Worm (Caenorhabditis elegans) whole organism, L2 larva: ENCODE measurements around the gene chca-1.
"Not testable (repeated sequence)": the region's sequence is repeated elsewhere in the genome, so short reads cannot be mapped to it uniquely, and the experiment has no call there.

ENCODE experiments used
- C34F6.9 ChIP-seq: fragments of 150-350 bp; optimal IDR thresholded peaks from 2 replicates; lab custom pipeline; 2014; ENCODE audit warnings: missing biosample characterization, missing genetic modification characterization
- F13H6.1 ChIP-seq: sonication (generic microtip); optimal IDR thresholded peaks from 2 replicates; lab custom pipeline; 2016; ENCODE audit warnings: missing genetic modification characterization, missing compliant biosample characterization
- R02D3.7 ChIP-seq: fragments of 150-350 bp; optimal IDR thresholded peaks from 2 replicates; lab custom pipeline; 2014; ENCODE audit warnings: missing biosample characterization, missing genetic modification characterization
- ZK546.5 ChIP-seq: sonication (generic microtip); optimal IDR thresholded peaks from 2 replicates; lab custom pipeline; 2017; ENCODE audit warnings: missing biosample characterization, missing genetic modification characterization
- alr-1 ChIP-seq: fragments of 150-350 bp; optimal IDR thresholded peaks from 2 replicates; lab custom pipeline; 2014; ENCODE audit warnings: missing biosample characterization, missing genetic modification characterization
- ama-1 ChIP-seq: fragments of 150-350 bp; optimal IDR thresholded peaks from 2 replicates; lab custom pipeline; 2018; ENCODE audit warnings: inconsistent platforms
- blmp-1 ChIP-seq: sonication (generic microtip); optimal IDR thresholded peaks from 2 replicates; lab custom pipeline; 2017; ENCODE audit warnings: missing genetic modification characterization, mild to moderate bottlenecking, missing compliant biosample characterization, antibody characterized with exemption, moderate library complexity; ENCODE audit not compliant: insufficient read depth
- ceh-16 ChIP-seq: fragments of 150-350 bp; optimal IDR thresholded peaks from 2 replicates; lab custom pipeline; 2014; ENCODE audit warnings: missing biosample characterization, missing genetic modification characterization
- crh-2 ChIP-seq: sonication (generic microtip); optimal IDR thresholded peaks from 2 replicates; lab custom pipeline; 2017; ENCODE audit warnings: missing biosample characterization, missing genetic modification characterization
- egl-27 ChIP-seq: sonication (generic microtip); optimal IDR thresholded peaks from 3 replicates; lab custom pipeline; 2017; ENCODE audit warnings: missing biosample characterization, missing genetic modification reagents, missing genetic modification characterization
- elt-1 ChIP-seq: fragments of 150-350 bp; optimal IDR thresholded peaks from 2 replicates; lab custom pipeline; 2014; ENCODE audit warnings: missing biosample characterization, missing genetic modification characterization
- gmeb-1 ChIP-seq: fragments of 150-350 bp; optimal IDR thresholded peaks from 2 replicates; lab custom pipeline; 2014; ENCODE audit warnings: missing biosample characterization, missing genetic modification characterization
- lin-13 ChIP-seq: fragments of 150-350 bp; optimal IDR thresholded peaks from 2 replicates; lab custom pipeline; 2014; ENCODE audit warnings: missing biosample characterization, missing genetic modification reagents, missing genetic modification characterization
- lin-39 ChIP-seq: fragments of 150-350 bp; optimal IDR thresholded peaks from 2 replicates; lab custom pipeline; 2014; ENCODE audit warnings: missing biosample characterization, missing genetic modification reagents, missing genetic modification characterization
- lsy-2 ChIP-seq, 2 experiments: fragments of 150-350 bp in 1 of 2; sonication (generic microtip) in 1 of 2; optimal IDR thresholded peaks; 2 replicates each; lab custom pipeline; 2014 to 2017; ENCODE audit warnings: missing biosample characterization in 2 of 2, missing genetic modification characterization in 2 of 2
- mdl-1 ChIP-seq, 2 experiments: fragments of 150-350 bp in 1 of 2; sonication (generic microtip) in 1 of 2; optimal IDR thresholded peaks; 2 replicates each; lab custom pipeline; 2017; ENCODE audit warnings: missing biosample characterization in 2 of 2, missing genetic modification characterization in 2 of 2
- nhr-10 ChIP-seq: sonication (generic microtip); optimal IDR thresholded peaks from 2 replicates; lab custom pipeline; 2017; ENCODE audit warnings: missing biosample characterization, missing genetic modification characterization
- nhr-12 ChIP-seq: fragments of 150-350 bp; optimal IDR thresholded peaks from 2 replicates; lab custom pipeline; 2014; ENCODE audit warnings: missing biosample characterization, missing genetic modification characterization
- nhr-129 ChIP-seq: fragments of 150-350 bp; optimal IDR thresholded peaks from 2 replicates; lab custom pipeline; 2014; ENCODE audit warnings: missing biosample characterization, missing genetic modification characterization
- nhr-21 ChIP-seq: fragments of 150-350 bp; optimal IDR thresholded peaks from 2 replicates; lab custom pipeline; 2014; ENCODE audit warnings: missing biosample characterization, missing genetic modification characterization
- nhr-23 ChIP-seq: fragments of 150-350 bp; optimal IDR thresholded peaks from 2 replicates; lab custom pipeline; 2014; ENCODE audit warnings: missing biosample characterization, missing genetic modification reagents, missing genetic modification characterization
- nhr-25 ChIP-seq: fragments of 150-350 bp; sonication (generic microtip); optimal IDR thresholded peaks from 3 replicates; lab custom pipeline; 2014; ENCODE audit warnings: missing biosample characterization, missing genetic modification characterization
- nhr-6 ChIP-seq: fragments of 150-350 bp; optimal IDR thresholded peaks from 2 replicates; lab custom pipeline; 2014; ENCODE audit warnings: missing biosample characterization, missing genetic modification characterization
- nhr-77 ChIP-seq: fragments of 150-350 bp; optimal IDR thresholded peaks from 2 replicates; lab custom pipeline; 2014; ENCODE audit warnings: missing biosample characterization, missing genetic modification characterization
- sem-4 ChIP-seq: fragments of 150-350 bp; optimal IDR thresholded peaks from 2 replicates; lab custom pipeline; 2014; ENCODE audit warnings: missing biosample characterization, missing genetic modification reagents, missing genetic modification characterization
- sma-9 ChIP-seq, 2 experiments: fragments of 150-350 bp in 1 of 2; sonication (generic microtip) in 1 of 2; optimal IDR thresholded peaks; 2 replicates each; lab custom pipeline; 2014 to 2016; ENCODE audit warnings: missing genetic modification characterization in 2 of 2, mild to moderate bottlenecking in 1 of 2, missing biosample characterization in 1 of 2, missing compliant biosample characterization in 1 of 2, missing genetic modification reagents in 1 of 2, moderate library complexity in 1 of 2
- unc-39 ChIP-seq: fragments of 150-350 bp; optimal IDR thresholded peaks from 2 replicates; lab custom pipeline; 2014; ENCODE audit warnings: missing biosample characterization, missing genetic modification characterization
- unc-55 ChIP-seq: fragments of 150-350 bp; sonication (generic microtip); optimal IDR thresholded peaks from 3 replicates; lab custom pipeline; 2014; ENCODE audit warnings: missing biosample characterization, missing genetic modification reagents, missing genetic modification characterization
- unc-62 ChIP-seq: fragments of 150-350 bp; optimal IDR thresholded peaks from 2 replicates; lab custom pipeline; 2014; ENCODE audit warnings: missing biosample characterization, missing genetic modification reagents, missing genetic modification characterization
- zag-1 ChIP-seq: fragments of 150-350 bp; optimal IDR thresholded peaks from 2 replicates; lab custom pipeline; 2014; ENCODE audit warnings: missing biosample characterization, missing genetic modification characterization
- ztf-11 ChIP-seq: sonication (generic microtip); optimal IDR thresholded peaks from 2 replicates; lab custom pipeline; 2017; ENCODE audit warnings: missing biosample characterization, missing genetic modification characterization
- ztf-4 ChIP-seq: fragments of 150-350 bp; optimal IDR thresholded peaks from 2 replicates; lab custom pipeline; 2014; ENCODE audit warnings: missing biosample characterization, missing genetic modification characterization

The chca-1 gene

ce11 chrIV:9688715-9689114, 37.5 kb downstream of the chca-1 start, which contains the start of gene msp-76:
TSS of gene msp-76 (plus strand) at chrIV:9689015.
- not testable (repeated sequence) for TF ChIP-seq unc-55 (GFP tag; lab: Kevin White, UChicago); gmeb-1 (tag; lab: Kevin White, UChicago); nhr-6 (tag; lab: Kevin White, UChicago)

ce11 chrIV:9690644-9691043, 39.5 kb downstream of the chca-1 start, which contains the start of gene sdz-36:
TSS of gene sdz-36 (plus strand) at chrIV:9690944.
- TF ChIP-seq unc-62 = no peak
- TF ChIP-seq R02D3.7 (tag; lab: Kevin White, UChicago) = no peak
- TF ChIP-seq nhr-21 (tag; lab: Kevin White, UChicago) = no peak
- no peak for TF ChIP-seq nhr-12
- TF ChIP-seq C34F6.9 (tag; lab: Kevin White, UChicago) = no peak

- no peak for TF ChIP-seq lin-13 (GFP tag; lab: Kevin White, UChicago)
These were observed 41.7 kb downstream of the chca-1 start, which contains the start of gene twk-9 for ce11 chrIV:9692874-9693273. TSS of gene twk-9 (plus strand) at chrIV:9693174.

ce11 chrIV:9696513-9696912, 45.3 kb downstream of the chca-1 start:
- TF ChIP-seq nhr-25 (tag; lab: Kevin White, UChicago) = no peak
- no peak for TF ChIP-seq nhr-10 (tag; lab: Kevin White, UChicago)
- no peak for TF ChIP-seq nhr-23 (tag; lab: Kevin White, UChicago)
- no peak for TF ChIP-seq ztf-11
- no peak for TF ChIP-seq elt-1 (tag; lab: Kevin White, UChicago)
- no peak for TF ChIP-seq F13H6.1 (tag; lab: Kevin White, UChicago)
- TF ChIP-seq zag-1 (tag; lab: Kevin White, UChicago) = no peak
- no peak for TF ChIP-seq lin-39 (tag; lab: Kevin White, UChicago)
- no peak for TF ChIP-seq unc-55 (GFP tag; lab: Kevin White, UChicago)
- no peak for TF ChIP-seq nhr-12
- no peak for TF ChIP-seq ceh-16 (tag; lab: Kevin White, UChicago)
- TF ChIP-seq egl-27 (tag; lab: Kevin White, UChicago) = no peak
- TF ChIP-seq nhr-129 (tag; lab: Kevin White, UChicago) = no peak
- no peak for TF ChIP-seq lsy-2 (tag; optimal IDR thresholded peaks at IDR 0.05; lab: Kevin White, UChicago)
- no peak for TF ChIP-seq mdl-1 (tag; optimal IDR thresholded peaks at IDR 0.05; lab: Kevin White, UChicago)
- no peak for TF ChIP-seq lin-13 (GFP tag; lab: Kevin White, UChicago)
- TF ChIP-seq ama-1 (lab: Kevin White, UChicago) = no peak

ce11 chrIV:9697869-9698268, 46.7 kb downstream of the chca-1 start:
- no peak for TF ChIP-seq gmeb-1 (tag; lab: Kevin White, UChicago)
- no peak for TF ChIP-seq sem-4
- no peak for TF ChIP-seq nhr-12
- TF ChIP-seq crh-2 = no peak
- TF ChIP-seq blmp-1 (tag; lab: Kevin White, UChicago) = no peak
- TF ChIP-seq unc-39 (tag; lab: Kevin White, UChicago) = no peak
- no peak for TF ChIP-seq lsy-2 (tag; optimal IDR thresholded peaks at IDR 0.05; lab: Kevin White, UChicago)
- TF ChIP-seq mdl-1 (tag; optimal IDR thresholded peaks at IDR 0.05; lab: Kevin White, UChicago) = no peak
- no peak for TF ChIP-seq egl-27 (tag; lab: Kevin White, UChicago)
- TF ChIP-seq lin-39 (tag; lab: Kevin White, UChicago) = no peak
- TF ChIP-seq alr-1 (tag; lab: Kevin White, UChicago) = no peak
- no peak for TF ChIP-seq nhr-77 (tag; lab: Kevin White, UChicago)
- TF ChIP-seq nhr-21 (tag; lab: Kevin White, UChicago) = no peak
- TF ChIP-seq ZK546.5 (tag; lab: Kevin White, UChicago) = no peak
- no peak for TF ChIP-seq lin-13 (GFP tag; lab: Kevin White, UChicago)

ce11 chrIV:9699062-9699461, 47.9 kb downstream of the chca-1 start:
- TF ChIP-seq ceh-16 (tag; lab: Kevin White, UChicago) (no peak), elt-1 (tag; lab: Kevin White, UChicago) (no peak), mdl-1 (tag; optimal IDR thresholded peaks at IDR 0.05; lab: Kevin White, UChicago) (no peak), ztf-4 (tag; lab: Kevin White, UChicago) (no peak), nhr-10 (tag; lab: Kevin White, UChicago) (no peak), sma-9 (GFP tag; optimal IDR thresholded peaks at IDR 0.05; lab: Kevin White, UChicago) (no peak), sma-9 (tag; optimal IDR thresholded peaks at IDR 0.05; lab: Kevin White, UChicago) (no peak)
- TF ChIP-seq, all 48 proteins: peak for 0
